Worm (Caenorhabditis elegans) whole organism, L1 larva: Measurements from ENCODE around the gene dnj-23.

ENCODE experiments used
- ceh-82 ChIP-seq, 3 experiments: fragments of 150-350 bp in 1 of 3; sonication (generic microtip) in 2 of 3; optimal IDR thresholded peaks; 2 replicates each; lab custom pipeline; 2014 to 2017; ENCODE audit warnings: missing biosample characterization in 3 of 3, missing genetic modification characterization in 3 of 3
- dpl-1 ChIP-seq, 3 experiments: fragments of 150-350 bp in 2 of 3; sonication (generic microtip) in 1 of 3; optimal IDR thresholded peaks; 2 replicates each; lab custom pipeline; 2014 to 2017; ENCODE audit warnings: missing biosample characterization in 3 of 3, missing genetic modification characterization in 3 of 3, missing genetic modification reagents in 3 of 3
- elt-3 ChIP-seq, 6 experiments: fragments of 150-350 bp in 1 of 6; sonication (generic microtip); optimal IDR thresholded peaks; 2 replicates each; lab custom pipeline; 2017 to 2018; ENCODE audit warnings: missing biosample characterization in 6 of 6, missing genetic modification characterization in 6 of 6, inconsistent platforms in 1 of 6
- fkh-10 ChIP-seq: sonication (generic microtip); optimal IDR thresholded peaks from 2 replicates; lab custom pipeline; 2017; ENCODE audit warnings: missing biosample characterization, missing genetic modification reagents, missing genetic modification characterization
- skn-1 ChIP-seq: fragments of 150-350 bp; optimal IDR thresholded peaks from 2 replicates; lab custom pipeline; 2014; ENCODE audit warnings: missing biosample characterization, missing genetic modification characterization
- unc-62 ChIP-seq: fragments of 150-350 bp; optimal IDR thresholded peaks from 2 replicates; lab custom pipeline; 2014; ENCODE audit warnings: missing biosample characterization, missing genetic modification reagents, missing genetic modification characterization

DNA sequence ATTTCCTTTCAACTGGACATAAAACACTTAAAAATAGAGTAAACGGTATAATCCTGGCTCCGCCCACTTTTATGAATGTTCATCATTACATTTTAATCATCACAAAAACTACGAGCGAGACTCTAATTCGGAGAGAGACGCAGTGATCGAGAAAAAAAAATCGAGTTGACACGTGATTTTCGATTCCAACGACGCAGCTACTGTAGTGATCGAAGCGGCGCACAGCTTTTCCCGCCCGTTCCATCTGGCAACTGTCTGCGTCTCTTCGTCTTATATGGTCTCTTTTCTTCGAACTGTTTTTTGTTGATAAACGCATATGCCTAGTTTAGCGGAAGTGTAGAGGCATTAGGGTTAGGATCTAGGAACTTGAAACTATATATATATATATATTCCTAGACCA is 5.4 kb upstream of the dnj-23 start:
- TF ChIP-seq skn-1 (no peak), unc-62 (GFP tag; lab: Kevin White, UChicago) (no peak), elt-3 (tag; optimal IDR thresholded peaks at IDR 0.05; lab: Kevin White, UChicago) (peak in 1 of 6 experiments; percentile 45), ceh-82 (tag; optimal IDR thresholded peaks at IDR 0.05; lab: Kevin White, UChicago) (no peak), fkh-10 (GFP tag; lab: Kevin White, UChicago) (no peak), dpl-1 (GFP tag; optimal IDR thresholded peaks at IDR 0.05; lab: Kevin White, UChicago) (peak in 2 of 3 experiments; percentile 2 to 10)
